Fruit fly (Drosophila melanogaster) whole organism, embryonic: Measurements from ENCODE around the gene dsd.
A peak's percentile ranks its signal among the peaks of the same experiment; 100 is the strongest.

Experiments used
- CG10321 ChIP-seq: fragments of 200-800 bp; sonication (Bioruptor generic); IDR thresholded peaks from 2 replicates; pipeline ENCODE4 v1.3.6; 2022; ENCODE audit warnings: missing biosample characterization, missing genetic modification characterization
- CG16779 ChIP-seq: fragments of 200-800 bp; sonication (Bioruptor generic); IDR thresholded peaks from 2 replicates; pipeline ENCODE4 v1.3.6; 2022; ENCODE audit warnings: missing biosample characterization, missing genetic modification characterization
- CG16813 ChIP-seq: fragments of 200-800 bp; sonication (Bioruptor generic); IDR thresholded peaks from 3 replicates; pipeline ENCODE4 v1.3.6; 2022; ENCODE audit warnings: missing biosample characterization, missing genetic modification characterization; ENCODE audit not compliant: partially characterized antibody
- CG17359 ChIP-seq: fragments of 200-800 bp; sonication (Bioruptor generic); optimal IDR thresholded peaks from 3 replicates; lab custom pipeline; 2018; ENCODE audit warnings: missing biosample characterization, mild to moderate bottlenecking, missing genetic modification characterization, moderate library complexity
- CG17361 ChIP-seq: fragments of 200-800 bp; sonication (Bioruptor generic); IDR thresholded peaks from 3 replicates; pipeline ENCODE4 v1.3.6; 2022; ENCODE audit warnings: missing biosample characterization, missing genetic modification characterization
- CG17385 ChIP-seq: fragments of 200-800 bp; sonication (Bioruptor generic); optimal IDR thresholded peaks from 3 replicates; lab custom pipeline; 2018; ENCODE audit warnings: missing biosample characterization, mild to moderate bottlenecking, missing genetic modification characterization
- CG17829 ChIP-seq: fragments of 200-800 bp; optimal IDR thresholded peaks from 2 replicates; lab custom pipeline; 2019; ENCODE audit warnings: missing biosample characterization, mild to moderate bottlenecking, missing genetic modification characterization, moderate library complexity
- CG1832 ChIP-seq: fragments of 200-800 bp; sonication (Bioruptor generic); optimal IDR thresholded peaks from 2 replicates; lab custom pipeline; 2017; ENCODE audit warnings: missing biosample characterization, mild to moderate bottlenecking, missing genetic modification characterization, inconsistent platforms
- CG2199 ChIP-seq: fragments of 200-800 bp; sonication (Bioruptor generic); IDR thresholded peaks from 3 replicates; pipeline ENCODE4 v1.3.6; 2022; ENCODE audit warnings: missing biosample characterization, missing genetic modification characterization
- CG32772 ChIP-seq: fragments of 200-800 bp; sonication (Bioruptor generic); IDR thresholded peaks from 2 replicates; pipeline ENCODE4 v1.3.6; 2022; ENCODE audit warnings: missing biosample characterization, missing genetic modification characterization
- CG33213 ChIP-seq: fragments of 200-800 bp; sonication (Bioruptor generic); optimal IDR thresholded peaks from 3 replicates; lab custom pipeline; 2016; ENCODE audit warnings: missing biosample characterization, missing genetic modification characterization
- CG3847 ChIP-seq: fragments of 200-800 bp; sonication (Bioruptor generic); IDR thresholded peaks from 2 replicates; pipeline ENCODE4 v1.3.6; 2022; ENCODE audit warnings: missing biosample characterization, missing genetic modification characterization
- CG6175 ChIP-seq: fragments of 200-800 bp; sonication (Bioruptor generic); IDR thresholded peaks from 3 replicates; pipeline ENCODE4 v1.3.6; 2022; ENCODE audit warnings: missing biosample characterization, missing genetic modification characterization
- CG6254 ChIP-seq: fragments of 200-800 bp; sonication (Bioruptor generic); optimal IDR thresholded peaks from 3 replicates; lab custom pipeline; 2017; ENCODE audit warnings: mild to moderate bottlenecking, missing biosample characterization, missing genetic modification reagents, missing genetic modification characterization
- CG7745 ChIP-seq: fragments of 200-800 bp; sonication (Bioruptor generic); optimal IDR thresholded peaks from 2 replicates; lab custom pipeline; 2018; ENCODE audit warnings: missing biosample characterization, mild to moderate bottlenecking, missing genetic modification characterization, moderate library complexity
- CG8944 ChIP-seq: fragments of 200-800 bp; sonication (Bioruptor generic); optimal IDR thresholded peaks from 3 replicates; lab custom pipeline; 2016; ENCODE audit warnings: missing biosample characterization, missing genetic modification characterization
- CG9215 ChIP-seq: fragments of 200-800 bp; sonication (Bioruptor generic); IDR thresholded peaks from 2 replicates; pipeline ENCODE4 v1.3.6; 2022; ENCODE audit warnings: missing biosample characterization, missing genetic modification characterization
- CG9932 ChIP-seq: fragments of 200-800 bp; sonication (Bioruptor generic); IDR thresholded peaks from 2 replicates; pipeline ENCODE4 v1.3.6; 2022; ENCODE audit warnings: missing biosample characterization, missing genetic modification characterization
- Chrac-16 ChIP-seq: fragments of 200-800 bp; sonication (Bioruptor generic); optimal IDR thresholded peaks from 3 replicates; lab custom pipeline; 2016; ENCODE audit warnings: missing biosample characterization, missing genetic modification characterization
- CkIIα-i1 ChIP-seq: fragments of 200-800 bp; sonication (Bioruptor generic); IDR thresholded peaks from 2 replicates; pipeline ENCODE4 v1.3.6; 2022; ENCODE audit warnings: missing biosample characterization, missing genetic modification characterization
- Doc2 ChIP-seq: fragments of 200-800 bp; sonication (Bioruptor generic); IDR thresholded peaks from 2 replicates; pipeline ENCODE4 v1.3.6; 2022; ENCODE audit warnings: missing biosample characterization, missing genetic modification characterization
- Fer3 ChIP-seq: fragments of 200-800 bp; sonication (Bioruptor generic); optimal IDR thresholded peaks from 2 replicates; lab custom pipeline; 2018; ENCODE audit warnings: missing biosample characterization, mild to moderate bottlenecking, missing genetic modification characterization, moderate library complexity
- GATAe ChIP-seq: fragments of 200-800 bp; sonication (Bioruptor generic); conservative IDR thresholded peaks from 2 replicates; pipeline ENCODE4 v1.3.6; 2022; ENCODE audit warnings: missing biosample characterization, missing genetic modification characterization
- Gsc ChIP-seq: fragments of 200-800 bp; sonication (Bioruptor generic); IDR thresholded peaks from 2 replicates; pipeline ENCODE4 v1.3.6; 2022; ENCODE audit warnings: missing biosample characterization, missing genetic modification characterization
- Hmr ChIP-seq: fragments of 200-800 bp; sonication (Bioruptor generic); optimal IDR thresholded peaks from 3 replicates; lab custom pipeline; 2017; ENCODE audit warnings: mild to moderate bottlenecking, missing biosample characterization, missing genetic modification reagents, missing genetic modification characterization
- Jarid2 ChIP-seq: fragments of 200-800 bp; sonication (Bioruptor generic); optimal IDR thresholded peaks from 3 replicates; lab custom pipeline; 2017; ENCODE audit warnings: mild to moderate bottlenecking, missing biosample characterization, missing genetic modification reagents, missing genetic modification characterization
- MBD-R2 ChIP-seq: fragments of 200-800 bp; sonication (Bioruptor generic); IDR thresholded peaks from 2 replicates; pipeline ENCODE4 v1.3.6; 2022; ENCODE audit warnings: missing biosample characterization, missing genetic modification characterization
- Poxn ChIP-seq: fragments of 200-800 bp; sonication (Bioruptor generic); IDR thresholded peaks from 2 replicates; pipeline ENCODE4 v1.3.6; 2022; ENCODE audit warnings: missing biosample characterization, missing genetic modification characterization
- Rx ChIP-seq: fragments of 200-800 bp; sonication (Bioruptor generic); IDR thresholded peaks from 2 replicates; pipeline ENCODE4 v1.3.6; 2022; ENCODE audit warnings: missing biosample characterization, missing genetic modification characterization
- Six4 ChIP-seq: fragments of 200-800 bp; sonication (Bioruptor generic); optimal IDR thresholded peaks from 2 replicates; lab custom pipeline; 2016; ENCODE audit warnings: missing biosample characterization, missing genetic modification characterization
- Usf ChIP-seq: fragments of 200-800 bp; sonication (Bioruptor generic); optimal IDR thresholded peaks from 2 replicates; lab custom pipeline; 2017; ENCODE audit warnings: missing genotype, missing biosample characterization, missing genetic modification characterization
- aop ChIP-seq: fragments of 200-800 bp; sonication (Bioruptor generic); IDR thresholded peaks from 2 replicates; pipeline ENCODE4 v1.3.6; 2022; ENCODE audit warnings: missing biosample characterization, missing genetic modification characterization
- bab2 ChIP-seq: fragments of 200-800 bp; sonication (Bioruptor generic); optimal IDR thresholded peaks from 2 replicates; lab custom pipeline; 2016; ENCODE audit warnings: missing biosample characterization, missing genetic modification characterization
- bowl ChIP-seq: fragments of 200-800 bp; sonication (Bioruptor generic); IDR thresholded peaks from 2 replicates; pipeline ENCODE4 v1.3.6; 2022; ENCODE audit warnings: missing biosample characterization, missing genetic modification characterization
- bsh ChIP-seq, 2 experiments: fragments of 200-800 bp; sonication (Bioruptor generic); optimal IDR thresholded peaks; 2 replicates each; lab custom pipeline; 2017 to 2018; ENCODE audit warnings: mild to moderate bottlenecking in 2 of 2, missing biosample characterization in 2 of 2, missing genetic modification characterization in 2 of 2, moderate library complexity in 1 of 2
- chif ChIP-seq, 2 experiments: fragments of 200-800 bp; sonication (Bioruptor generic); optimal IDR thresholded peaks; 3 replicates each; lab custom pipeline; 2016; ENCODE audit warnings: missing biosample characterization in 2 of 2, missing genetic modification characterization in 2 of 2
- chm ChIP-seq: fragments of 200-800 bp; sonication (Bioruptor generic); IDR thresholded peaks from 2 replicates; pipeline ENCODE4 v1.3.6; 2022; ENCODE audit warnings: missing biosample characterization, missing genetic modification characterization
- ci ChIP-seq: fragments of 200-800 bp; sonication (Bioruptor generic); IDR thresholded peaks from 3 replicates; pipeline ENCODE4 v1.3.6; 2022; ENCODE audit warnings: missing biosample characterization, missing genetic modification characterization
- gfzf ChIP-seq: fragments of 200-800 bp; sonication (Bioruptor generic); optimal IDR thresholded peaks from 2 replicates; lab custom pipeline; 2016; ENCODE audit warnings: missing biosample characterization, mild to moderate bottlenecking, missing genetic modification characterization, moderate library complexity
- gro ChIP-seq: fragments of 200-800 bp; sonication (Bioruptor generic); optimal IDR thresholded peaks from 2 replicates; lab custom pipeline; 2016; ENCODE audit warnings: missing biosample characterization, missing genetic modification characterization
- her ChIP-seq: fragments of 200-800 bp; sonication (Bioruptor generic); optimal IDR thresholded peaks from 2 replicates; lab custom pipeline; 2016; ENCODE audit warnings: missing biosample characterization, missing genetic modification characterization
- lilli ChIP-seq: fragments of 200-800 bp; sonication (Bioruptor generic); optimal IDR thresholded peaks from 3 replicates; lab custom pipeline; 2016; ENCODE audit warnings: missing biosample characterization, missing genetic modification characterization
- lov ChIP-seq, 2 experiments: fragments of 200-800 bp in 1 of 2; fragments of >200 bp in 1 of 2; sonication (Bioruptor generic) in 1 of 2; IDR thresholded peaks in 1 of 2; optimal IDR thresholded peaks in 1 of 2; 2 replicates in 1 of 2; 3 replicates in 1 of 2; pipeline versions ENCODE4 v1.3.6 to Lab custom; 2017 to 2022; ENCODE audit warnings: missing biosample characterization in 1 of 2, missing genetic modification characterization in 1 of 2
- mld ChIP-seq: fragments of 200-800 bp; sonication (Bioruptor generic); IDR thresholded peaks from 3 replicates; pipeline ENCODE4 v1.3.6; 2022; ENCODE audit warnings: missing biosample characterization, missing genetic modification characterization; ENCODE audit not compliant: partially characterized antibody
- nau ChIP-seq: fragments of 200-800 bp; sonication (Bioruptor generic); optimal IDR thresholded peaks from 3 replicates; lab custom pipeline; 2017; ENCODE audit warnings: missing biosample characterization, mild to moderate bottlenecking, missing genetic modification characterization, missing genetic modification reagents
- run ChIP-seq: fragments of 200-800 bp; sonication (Bioruptor generic); optimal IDR thresholded peaks from 3 replicates; lab custom pipeline; 2018; ENCODE audit warnings: missing biosample characterization, mild to moderate bottlenecking, missing genetic modification characterization
- schlank ChIP-seq: fragments of 200-800 bp; sonication (Bioruptor generic); optimal IDR thresholded peaks from 2 replicates; lab custom pipeline; 2018; ENCODE audit warnings: missing biosample characterization, mild to moderate bottlenecking, missing genetic modification characterization
- so ChIP-seq: fragments of 200-800 bp; sonication (Bioruptor generic); IDR thresholded peaks from 3 replicates; pipeline ENCODE4 v1.3.6; 2022; ENCODE audit warnings: missing biosample characterization, missing genetic modification characterization
- tap ChIP-seq: fragments of 200-800 bp; optimal IDR thresholded peaks from 3 replicates; lab custom pipeline; 2019; ENCODE audit warnings: missing biosample characterization, mild to moderate bottlenecking, missing genetic modification characterization, moderate library complexity
- unc-4 ChIP-seq: fragments of 200-800 bp; sonication (Bioruptor generic); IDR thresholded peaks from 2 replicates; pipeline ENCODE4 v1.3.6; 2022; ENCODE audit warnings: missing biosample characterization, missing genetic modification characterization; ENCODE audit not compliant: partially characterized antibody
- vfl ChIP-seq: fragments of 200-800 bp; sonication (Bioruptor generic); optimal IDR thresholded peaks from 2 replicates; lab custom pipeline; 2016; ENCODE audit warnings: missing biosample characterization, missing genetic modification characterization
- wdn ChIP-seq: fragments of 200-800 bp; sonication (Bioruptor generic); IDR thresholded peaks from 2 replicates; pipeline ENCODE4 v1.3.6; 2022; ENCODE audit warnings: missing biosample characterization, missing genetic modification characterization

The dsd gene

DNA sequence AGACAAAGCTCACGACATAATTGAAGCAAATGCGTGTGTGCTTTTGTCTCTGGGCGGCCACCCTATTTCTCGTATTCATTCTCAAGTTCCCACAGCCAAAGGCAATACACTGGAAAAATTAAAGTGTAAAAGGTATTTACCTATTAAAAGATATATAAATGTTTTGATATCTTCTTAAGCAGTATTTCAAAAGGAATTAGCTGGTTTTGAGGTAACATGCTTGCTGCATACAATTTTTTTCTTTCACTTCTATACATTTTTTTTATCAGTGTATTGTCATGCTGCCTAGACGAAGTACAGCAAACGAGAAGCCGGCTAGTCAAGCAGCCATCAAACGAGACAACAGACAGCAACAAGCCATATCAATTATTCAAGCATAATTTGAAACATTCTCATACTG is 6.6 kb upstream of the dsd start (continued):
- TF ChIP-seq gro (no peak), so (GFP tag; lab: Robert Waterston, UW) (no peak), Doc2 (no peak), GATAe (no peak), CkIIα-i1 (GFP tag; lab: Robert Waterston, UW) (no peak), MBD-R2 (GFP tag; lab: Robert Waterston, UW) (no peak), wdn (GFP tag; lab: Robert Waterston, UW) (no peak), CG17359 (peak; percentile 51), ci (GFP tag; lab: Robert Waterston, UW) (0 out of 3 replicates have a peak, but pooled peaks have one; percentile 8), schlank (tag; lab: Kevin White, UChicago) (no peak), CG6254 (GFP tag; lab: Kevin White, UChicago) (no peak), bsh (GFP tag; optimal IDR thresholded peaks at IDR 0.05; lab: Kevin White, UChicago) (no peak), Jarid2 (GFP tag; lab: Kevin White, UChicago) (no peak), Fer3 (tag; lab: Kevin White, UChicago) (peak; percentile 27), CG9932 (GFP tag; lab: Robert Waterston, UW) (0 out of 2 replicates have a peak, but pooled peaks have one; percentile 37), CG1832 (GFP tag; lab: Kevin White, UChicago) (no peak), mld (GFP tag; lab: Robert Waterston, UW) (no peak), CG8944 (GFP tag; lab: Kevin White, UChicago) (no peak), tap (tag; lab: Kevin White, UChicago) (peak; percentile 30), her (GFP tag; lab: Kevin White, UChicago) (no peak), Usf (GFP tag; lab: Kevin White, UChicago) (no peak), bab2 (GFP tag; lab: Kevin White, UChicago) (no peak), CG17361 (no peak), CG17385 (GFP tag; lab: Kevin White, UChicago) (no peak), aop (GFP tag; lab: Robert Waterston, UW) (no peak), chm (GFP tag; lab: Robert Waterston, UW) (no peak), Rx (GFP tag; lab: Robert Waterston, UW) (no peak), chif (GFP tag; optimal IDR thresholded peaks at IDR 0.05; lab: Kevin White, UChicago) (no peak), bowl (no peak), CG3847 (0 out of 2 replicates have a peak, but pooled peaks have one; percentile 6), CG7745 (tag; lab: Kevin White, UChicago) (no peak), Hmr (GFP tag; lab: Kevin White, UChicago) (peak; percentile 1), CG10321 (GFP tag; lab: Robert Waterston, UW) (no peak), CG2199 (GFP tag; lab: Robert Waterston, UW) (no peak), CG33213 (GFP tag; lab: Kevin White, UChicago) (no peak), Gsc (GFP tag; lab: Robert Waterston, UW) (no peak), CG6175 (GFP tag; lab: Robert Waterston, UW) (no peak), lilli (GFP tag; lab: Kevin White, UChicago) (no peak), CG16813 (GFP tag; lab: Robert Waterston, UW) (no peak), lov (optimal IDR thresholded peaks at IDR 0.05; lab: Kevin White, UChicago) (no peak), lov (GFP tag; IDR thresholded peaks at IDR 0.05; lab: Robert Waterston, UW) (no peak), Poxn (GFP tag; lab: Robert Waterston, UW) (no peak), run (tag; lab: Kevin White, UChicago) (no peak), CG17829 (tag; lab: Kevin White, UChicago) (no peak), Six4 (GFP tag; lab: Kevin White, UChicago) (no peak), gfzf (GFP tag; lab: Kevin White, UChicago) (no peak), unc-4 (no peak), Chrac-16 (GFP tag; lab: Kevin White, UChicago) (no peak), vfl (no peak), CG9215 (no peak), CG16779 (GFP tag; lab: Robert Waterston, UW) (no peak), CG32772 (GFP tag; lab: Robert Waterston, UW) (no peak), nau (no peak)
